Worm (Caenorhabditis elegans): ENCODE data around the gene tyra-3.

ce11 chrX:4998875-4999274 lies 51.0 kb downstream of the tyra-3 start, which contains the start of gene set-30:
- no peak for TF ChIP-seq nhr-12 (tag; optimal IDR thresholded peaks at IDR 0.05)
- TF ChIP-seq unc-62 (GFP tag; optimal IDR thresholded peaks at IDR 0.05): no peak
- TF ChIP-seq lsy-2 (tag; optimal IDR thresholded peaks at IDR 0.05): no peak
- TF ChIP-seq nhr-237 (tag; optimal IDR thresholded peaks at IDR 0.05): no peak
- no peak for TF ChIP-seq ceh-82 (tag; optimal IDR thresholded peaks at IDR 0.05)
- no peak for TF ChIP-seq snpc-4 (tag; optimal IDR thresholded peaks at IDR 0.05)
- no peak for TF ChIP-seq skn-1 (tag; optimal IDR thresholded peaks at IDR 0.05)
- TF ChIP-seq elt-3 (tag; optimal IDR thresholded peaks at IDR 0.05): no peak
